Worm (Caenorhabditis elegans) whole organism, L1 larva: ENCODE results near the gene maph-9.
A peak's percentile ranks its signal among the peaks of the same experiment; 100 is the strongest.

ENCODE experiments used
- C16A3.4 ChIP-seq: fragments of 150-350 bp; optimal IDR thresholded peaks from 2 replicates; lab custom pipeline; 2014; ENCODE audit warnings: missing biosample characterization, missing genetic modification characterization
- Y116A8C.19 ChIP-seq: sonication (generic microtip); optimal IDR thresholded peaks from 2 replicates; lab custom pipeline; 2016; ENCODE audit warnings: missing compliant biosample characterization, missing genetic modification characterization, borderline replicate concordance
- aly-2 ChIP-seq: fragments of 150-350 bp; optimal IDR thresholded peaks from 2 replicates; lab custom pipeline; 2014; ENCODE audit warnings: missing biosample characterization, missing genetic modification characterization
- ceh-63 ChIP-seq: fragments of 200-800 bp; sonication (Bioruptor generic); optimal IDR thresholded peaks from 2 replicates; lab custom pipeline; 2018; ENCODE audit warnings: mild to moderate bottlenecking, missing genetic modification characterization, missing compliant biosample characterization
- ceh-8 ChIP-seq: fragments of 200-800 bp; sonication (Bioruptor generic); optimal IDR thresholded peaks from 2 replicates; lab custom pipeline; 2018; ENCODE audit warnings: mild to moderate bottlenecking, missing genetic modification characterization, moderate library complexity, missing compliant biosample characterization
- ceh-82 ChIP-seq, 3 experiments: fragments of 150-350 bp in 1 of 3; sonication (generic microtip) in 2 of 3; optimal IDR thresholded peaks; 2 replicates each; lab custom pipeline; 2014 to 2017; ENCODE audit warnings: missing biosample characterization in 3 of 3, missing genetic modification characterization in 3 of 3
- ceh-88 ChIP-seq: fragments of 200-800 bp; sonication (Bioruptor generic); IDR thresholded peaks from 2 replicates; pipeline ENCODE4 v1.3.6; 2022; ENCODE audit warnings: missing genetic modification characterization, missing compliant biosample characterization
- ceh-90 ChIP-seq: sonication (generic microtip); optimal IDR thresholded peaks from 2 replicates; lab custom pipeline; 2016; ENCODE audit warnings: missing genetic modification characterization, missing compliant biosample characterization
- dpl-1 ChIP-seq, 3 experiments: fragments of 150-350 bp in 2 of 3; sonication (generic microtip) in 1 of 3; optimal IDR thresholded peaks; 2 replicates each; lab custom pipeline; 2014 to 2017; ENCODE audit warnings: missing biosample characterization in 3 of 3, missing genetic modification characterization in 3 of 3, missing genetic modification reagents in 3 of 3
- egl-13 ChIP-seq: sonication (generic microtip); optimal IDR thresholded peaks from 2 replicates; lab custom pipeline; 2016; ENCODE audit warnings: missing genotype, missing genetic modification reagents, missing genetic modification characterization, missing compliant biosample characterization
- egl-27 ChIP-seq, 2 experiments: fragments of 150-350 bp in 1 of 2; sonication (generic microtip); optimal IDR thresholded peaks; 3 replicates each; lab custom pipeline; 2017 to 2018; ENCODE audit warnings: missing biosample characterization in 2 of 2, missing genetic modification characterization in 2 of 2, missing genetic modification reagents in 2 of 2
- elt-3 ChIP-seq, 6 experiments: fragments of 150-350 bp in 1 of 6; sonication (generic microtip); optimal IDR thresholded peaks; 2 replicates each; lab custom pipeline; 2017 to 2018; ENCODE audit warnings: missing biosample characterization in 6 of 6, missing genetic modification characterization in 6 of 6, inconsistent platforms in 1 of 6
- ets-5 ChIP-seq: fragments of 200-800 bp; sonication (Bioruptor generic); IDR thresholded peaks from 2 replicates; pipeline ENCODE4 v1.3.6; 2022; ENCODE audit warnings: missing genetic modification characterization, missing compliant biosample characterization
- fkh-10 ChIP-seq: sonication (generic microtip); optimal IDR thresholded peaks from 2 replicates; lab custom pipeline; 2017; ENCODE audit warnings: missing biosample characterization, missing genetic modification reagents, missing genetic modification characterization
- fkh-4 ChIP-seq: sonication (generic microtip); optimal IDR thresholded peaks from 2 replicates; lab custom pipeline; 2016; ENCODE audit warnings: missing compliant biosample characterization, missing genetic modification characterization, borderline replicate concordance
- fkh-8 ChIP-seq: sonication (generic microtip); optimal IDR thresholded peaks from 2 replicates; lab custom pipeline; 2016; ENCODE audit warnings: mild to moderate bottlenecking, missing genetic modification characterization, missing compliant biosample characterization
- fos-1 ChIP-seq: fragments of 150-350 bp; optimal IDR thresholded peaks from 2 replicates; lab custom pipeline; 2014; ENCODE audit warnings: missing biosample characterization, missing genetic modification characterization
- grh-1 ChIP-seq: fragments of 200-800 bp; sonication (Bioruptor generic); IDR thresholded peaks from 2 replicates; pipeline ENCODE4 v1.3.6; 2022; ENCODE audit warnings: missing genetic modification reagents, missing genetic modification characterization, missing compliant biosample characterization
- hlh-17 ChIP-seq: fragments of 200-800 bp; sonication (Bioruptor generic); optimal IDR thresholded peaks from 2 replicates; lab custom pipeline; 2018; ENCODE audit warnings: missing genetic modification characterization, mild to moderate bottlenecking, missing compliant biosample characterization, moderate library complexity, borderline replicate concordance
- hlh-4 ChIP-seq: sonication (generic microtip); optimal IDR thresholded peaks from 2 replicates; lab custom pipeline; 2016; ENCODE audit warnings: mild to moderate bottlenecking, missing genetic modification characterization, missing compliant biosample characterization
- lin-13 ChIP-seq: fragments of 150-350 bp; optimal IDR thresholded peaks from 2 replicates; lab custom pipeline; 2014; ENCODE audit warnings: missing biosample characterization, missing genetic modification reagents, missing genetic modification characterization
- lin-35 ChIP-seq, 2 experiments: fragments of 150-350 bp; optimal IDR thresholded peaks; 2 replicates each; lab custom pipeline; 2014; ENCODE audit warnings: missing biosample characterization in 2 of 2, missing genetic modification characterization in 2 of 2, missing genetic modification reagents in 2 of 2
- lin-39 ChIP-seq: fragments of 150-350 bp; optimal IDR thresholded peaks from 2 replicates; lab custom pipeline; 2014; ENCODE audit warnings: missing biosample characterization, missing genetic modification reagents, missing genetic modification characterization
- lsy-2 ChIP-seq, 2 experiments: fragments of 150-350 bp; optimal IDR thresholded peaks; 2 replicates each; lab custom pipeline; 2014; ENCODE audit warnings: missing biosample characterization in 2 of 2, missing genetic modification characterization in 2 of 2
- mdl-1 ChIP-seq, 2 experiments: fragments of 150-350 bp; optimal IDR thresholded peaks; 2 replicates each; lab custom pipeline; 2014 to 2017; ENCODE audit warnings: missing biosample characterization in 2 of 2, missing genetic modification characterization in 2 of 2, inconsistent platforms in 1 of 2
- nhr-11 ChIP-seq: fragments of 150-350 bp; optimal IDR thresholded peaks from 2 replicates; lab custom pipeline; 2014; ENCODE audit warnings: missing biosample characterization, missing genetic modification characterization
- nhr-19 ChIP-seq: fragments of 200-800 bp; sonication (Bioruptor generic); conservative IDR thresholded peaks from 2 replicates; pipeline ENCODE4 v1.3.6; 2022; ENCODE audit warnings: missing genetic modification characterization, missing compliant biosample characterization
- nhr-237 ChIP-seq: fragments of 150-350 bp; optimal IDR thresholded peaks from 2 replicates; lab custom pipeline; 2014; ENCODE audit warnings: missing biosample characterization, missing genetic modification characterization
- nhr-77 ChIP-seq: fragments of 150-350 bp; optimal IDR thresholded peaks from 2 replicates; lab custom pipeline; 2014; ENCODE audit warnings: missing biosample characterization, missing genetic modification characterization
- nhr-84 ChIP-seq: sonication (generic microtip); optimal IDR thresholded peaks from 2 replicates; lab custom pipeline; 2017; ENCODE audit warnings: missing biosample characterization, missing genetic modification characterization
- nhr-85 ChIP-seq: sonication (generic microtip); peaks from one replicate; lab custom pipeline; 2016; ENCODE audit warnings: missing genetic modification characterization, inconsistent platforms, missing compliant biosample characterization
- nhr-90 ChIP-seq: sonication (generic microtip); optimal IDR thresholded peaks from 2 replicates; lab custom pipeline; 2016; ENCODE audit warnings: mild to moderate bottlenecking, missing genetic modification characterization, missing compliant biosample characterization; ENCODE audit not compliant: poor library complexity
- pag-3 ChIP-seq: sonication (generic microtip); optimal IDR thresholded peaks from 2 replicates; lab custom pipeline; 2017; ENCODE audit warnings: missing genetic modification characterization, mild to moderate bottlenecking, missing compliant biosample characterization, antibody characterized with exemption, borderline replicate concordance; ENCODE audit not compliant: insufficient read depth
- pax-3 ChIP-seq: fragments of 200-800 bp; sonication (Bioruptor generic); optimal IDR thresholded peaks from 2 replicates; lab custom pipeline; 2018; ENCODE audit warnings: mild to moderate bottlenecking, missing genetic modification characterization, moderate library complexity, missing compliant biosample characterization
- pqm-1 ChIP-seq: sonication (generic microtip); optimal IDR thresholded peaks from 3 replicates; lab custom pipeline; 2017; ENCODE audit warnings: missing biosample characterization, missing genetic modification characterization
- rnt-1 ChIP-seq: sonication (generic microtip); optimal IDR thresholded peaks from 2 replicates; lab custom pipeline; 2016; ENCODE audit warnings: mild to moderate bottlenecking, missing genetic modification characterization, moderate library complexity, missing compliant biosample characterization
- skn-1 ChIP-seq: fragments of 150-350 bp; optimal IDR thresholded peaks from 2 replicates; lab custom pipeline; 2014; ENCODE audit warnings: missing biosample characterization, missing genetic modification characterization
- snu-23 ChIP-seq: sonication (generic microtip); optimal IDR thresholded peaks from 2 replicates; lab custom pipeline; 2016; ENCODE audit warnings: missing genetic modification characterization, missing compliant biosample characterization
- sox-4 ChIP-seq: sonication (generic microtip); optimal IDR thresholded peaks from 2 replicates; lab custom pipeline; 2016; ENCODE audit warnings: missing genetic modification characterization, missing compliant biosample characterization
- sptf-1 ChIP-seq: fragments of 150-350 bp; optimal IDR thresholded peaks from 2 replicates; lab custom pipeline; 2014; ENCODE audit warnings: missing biosample characterization, missing genetic modification characterization
- sup-37 ChIP-seq: fragments of 200-800 bp; sonication (Bioruptor generic); optimal IDR thresholded peaks from 2 replicates; lab custom pipeline; 2018; ENCODE audit warnings: mild to moderate bottlenecking, missing genetic modification characterization, missing compliant biosample characterization
- tbx-2 ChIP-seq: sonication (generic microtip); optimal IDR thresholded peaks from 2 replicates; lab custom pipeline; 2016; ENCODE audit warnings: missing genetic modification characterization, missing compliant biosample characterization
- tlp-1 ChIP-seq: fragments of 150-350 bp; optimal IDR thresholded peaks from 2 replicates; lab custom pipeline; 2014; ENCODE audit warnings: missing biosample characterization, missing genetic modification characterization
- unc-30 ChIP-seq: sonication (generic microtip); optimal IDR thresholded peaks from 2 replicates; lab custom pipeline; 2017; ENCODE audit warnings: missing biosample characterization, missing genetic modification characterization
- unc-62 ChIP-seq: fragments of 150-350 bp; optimal IDR thresholded peaks from 2 replicates; lab custom pipeline; 2014; ENCODE audit warnings: missing biosample characterization, missing genetic modification reagents, missing genetic modification characterization
- unc-98 ChIP-seq: fragments of 200-800 bp; sonication (Bioruptor generic); IDR thresholded peaks from 2 replicates; pipeline ENCODE4 v1.3.6; 2022; ENCODE audit warnings: missing genetic modification characterization, missing compliant biosample characterization
- vab-15 ChIP-seq: sonication (generic microtip); optimal IDR thresholded peaks from 2 replicates; lab custom pipeline; 2017; ENCODE audit warnings: missing genotype, mild to moderate bottlenecking, missing genetic modification characterization, missing compliant biosample characterization
- xbp-1 ChIP-seq: sonication (generic microtip); optimal IDR thresholded peaks from 2 replicates; lab custom pipeline; 2016; ENCODE audit warnings: missing genetic modification characterization, missing compliant biosample characterization
- zag-1 ChIP-seq: fragments of 150-350 bp; optimal IDR thresholded peaks from 2 replicates; lab custom pipeline; 2014; ENCODE audit warnings: missing biosample characterization, missing genetic modification characterization
- ztf-11 ChIP-seq, 2 experiments: sonication (generic microtip); optimal IDR thresholded peaks; 2 replicates each; lab custom pipeline; 2016 to 2017; ENCODE audit warnings: missing genetic modification characterization in 2 of 2, missing biosample characterization in 1 of 2, missing compliant biosample characterization in 1 of 2
- ztf-4 ChIP-seq: fragments of 150-350 bp; optimal IDR thresholded peaks from 2 replicates; lab custom pipeline; 2014; ENCODE audit warnings: missing biosample characterization, missing genetic modification characterization

The maph-9 gene

DNA sequence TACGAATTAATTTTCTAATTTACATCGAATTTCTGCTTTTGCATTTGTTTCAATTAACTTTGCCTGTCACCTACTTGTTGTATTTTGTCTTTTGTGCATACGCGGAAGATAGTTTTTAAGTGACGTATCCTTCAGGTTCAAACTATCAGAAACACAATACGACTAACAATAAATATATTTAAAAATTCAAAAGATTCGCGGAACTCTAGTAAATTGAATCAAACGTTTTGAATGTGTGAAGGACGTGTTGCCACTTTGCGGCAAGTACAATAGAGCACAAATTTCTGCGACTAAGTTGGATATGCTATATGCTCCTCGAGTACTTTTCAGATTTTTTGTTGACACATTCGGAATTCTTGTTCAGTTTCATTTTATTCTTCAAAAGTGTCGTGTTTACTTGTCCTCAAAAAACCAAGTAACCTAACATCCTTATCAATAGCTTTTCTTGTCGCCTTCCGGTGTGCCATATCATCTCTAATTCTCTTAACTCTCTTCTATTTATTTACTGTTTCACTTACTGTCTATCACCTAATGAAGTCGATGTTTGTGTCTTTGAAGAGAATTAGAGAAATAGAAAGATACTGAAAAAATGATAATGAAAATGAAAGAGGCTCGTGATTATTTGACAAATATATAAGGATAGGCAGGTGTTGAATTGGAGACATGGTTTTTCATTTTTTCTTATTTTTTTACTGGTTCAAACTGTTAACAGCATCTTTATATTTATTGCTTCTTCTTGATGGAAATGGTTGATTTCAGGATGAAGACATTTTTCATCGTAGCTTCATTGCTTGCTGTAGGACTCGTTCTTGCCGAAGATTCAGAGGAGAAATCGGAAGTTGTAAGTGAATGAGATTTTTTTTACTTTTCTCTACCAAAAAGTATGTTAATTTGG, 32.3 kb downstream of the maph-9 start, which contains the start of gene srlf-7 (continued):
- no peak for TF ChIP-seq ceh-88 (GFP tag; lab: Robert Waterston, UW)
- TF ChIP-seq lin-39 (tag; lab: Kevin White, UChicago) = no peak
- TF ChIP-seq tlp-1 (tag; lab: Kevin White, UChicago) = no peak
- TF ChIP-seq Y116A8C.19 (tag; lab: Kevin White, UChicago) = no peak
- peak; percentile 54 for TF ChIP-seq fkh-10
- no peak for TF ChIP-seq egl-27 (tag; optimal IDR thresholded peaks at IDR 0.05; lab: Kevin White, UChicago)
- TF ChIP-seq tbx-2 (tag; lab: Kevin White, UChicago) = peak; percentile 58
- no peak for TF ChIP-seq rnt-1
- TF ChIP-seq fkh-8 (tag; lab: Kevin White, UChicago) = no peak
- TF ChIP-seq pag-3 (tag; lab: Kevin White, UChicago) = no peak
- no peak for TF ChIP-seq vab-15 (tag; lab: Kevin White, UChicago)
- TF ChIP-seq sup-37 (GFP tag; lab: Kevin White, UChicago) = no peak
- TF ChIP-seq lsy-2 (tag; optimal IDR thresholded peaks at IDR 0.05; lab: Kevin White, UChicago) = peak in 1 of 2 experiments; percentile 31
- TF ChIP-seq ztf-4 (tag; lab: Kevin White, UChicago) = no peak
- no peak for TF ChIP-seq xbp-1
- peak; percentile 40 for TF ChIP-seq nhr-19 (GFP tag; lab: Robert Waterston, UW)
- TF ChIP-seq aly-2 (tag; lab: Kevin White, UChicago) = no peak
- TF ChIP-seq ceh-63 (GFP tag; lab: Kevin White, UChicago) = no peak
- TF ChIP-seq unc-62 = no peak
- no peak for TF ChIP-seq pax-3
- no peak for TF ChIP-seq hlh-4 (tag; lab: Kevin White, UChicago)
- TF ChIP-seq ztf-11 (tag; optimal IDR thresholded peaks at IDR 0.05; lab: Kevin White, UChicago) = no peak
- TF ChIP-seq grh-1 (GFP tag; lab: Robert Waterston, UW) = no peak
- TF ChIP-seq mdl-1 (tag; optimal IDR thresholded peaks at IDR 0.05; lab: Kevin White, UChicago) = no peak
- TF ChIP-seq ceh-90 (tag; lab: Kevin White, UChicago) = no peak
- TF ChIP-seq ets-5 = no peak
- TF ChIP-seq lin-35 (GFP tag; optimal IDR thresholded peaks at IDR 0.05; lab: Kevin White, UChicago) = peak in 1 of 2 experiments; percentile 80
- TF ChIP-seq nhr-77 = peak; percentile 58
- TF ChIP-seq ceh-8 (GFP tag; lab: Kevin White, UChicago) = no peak
- TF ChIP-seq sox-4 (tag; lab: Kevin White, UChicago) = no peak
- no peak for TF ChIP-seq sptf-1 (tag; lab: Kevin White, UChicago)
- peak; percentile 9 for TF ChIP-seq lin-13 (GFP tag; lab: Kevin White, UChicago)
- TF ChIP-seq snu-23 (GFP tag; lab: Kevin White, UChicago) = peak; percentile 52
- peak; percentile 77 for TF ChIP-seq nhr-90 (tag; lab: Kevin White, UChicago)
- TF ChIP-seq skn-1 (tag; lab: Kevin White, UChicago) = no peak
- no peak for TF ChIP-seq hlh-17 (GFP tag; lab: Kevin White, UChicago)
- TF ChIP-seq elt-3 (tag; optimal IDR thresholded peaks at IDR 0.05; lab: Kevin White, UChicago) = peak in 5 of 6 experiments; percentile 55 to 98 (median 90)
- TF ChIP-seq nhr-11 = no peak
- TF ChIP-seq pqm-1 (tag; lab: Kevin White, UChicago) = no peak
- peak in 1 of 3 experiments; percentile 36 for TF ChIP-seq dpl-1 (GFP tag; optimal IDR thresholded peaks at IDR 0.05; lab: Kevin White, UChicago)
- TF ChIP-seq fos-1 (tag; lab: Kevin White, UChicago) = peak; percentile 6
- TF ChIP-seq zag-1 (tag; lab: Kevin White, UChicago) = no peak
- peak; percentile 86 for TF ChIP-seq nhr-85
- TF ChIP-seq C16A3.4 (tag; lab: Kevin White, UChicago) = peak; percentile 37
- no peak for TF ChIP-seq ceh-82 (tag; optimal IDR thresholded peaks at IDR 0.05; lab: Kevin White, UChicago)
- TF ChIP-seq unc-98 (GFP tag; lab: Robert Waterston, UW) = no peak
- TF ChIP-seq unc-30 (tag; lab: Kevin White, UChicago) = no peak
- TF ChIP-seq fkh-4 (tag; lab: Kevin White, UChicago) = no peak
- TF ChIP-seq nhr-237 (tag; lab: Kevin White, UChicago) = no peak
- no peak for TF ChIP-seq egl-13 (tag; lab: Kevin White, UChicago)
- TF ChIP-seq nhr-84 = no peak
